Fruit fly (Drosophila melanogaster) whole organism, embryonic: ENCODE results near the gene e.
A peak's percentile ranks its signal among the peaks of the same experiment; 100 is the strongest.

Source experiments
- Atf-2 ChIP-seq: fragments of 200-800 bp; sonication (Bioruptor generic); optimal IDR thresholded peaks from 2 replicates; lab custom pipeline; 2016; ENCODE audit warnings: missing biosample characterization, missing genetic modification characterization
- Atf6 ChIP-seq: fragments of 200-800 bp; sonication (Bioruptor generic); IDR thresholded peaks from 2 replicates; pipeline ENCODE4 v1.3.6; 2022; ENCODE audit warnings: missing biosample characterization, missing genetic modification characterization
- Bgb ChIP-seq: fragments of 200-800 bp; sonication (Bioruptor generic); IDR thresholded peaks from 2 replicates; pipeline ENCODE4 v1.3.6; 2022; ENCODE audit warnings: missing biosample characterization, missing genetic modification characterization; ENCODE audit not compliant: partially characterized antibody
- CG10462 ChIP-seq: fragments of 200-800 bp; sonication (Bioruptor generic); optimal IDR thresholded peaks from 2 replicates; lab custom pipeline; 2016; ENCODE audit warnings: missing biosample characterization, missing genetic modification characterization
- CG13424 ChIP-seq: fragments of 200-800 bp; sonication (Bioruptor generic); optimal IDR thresholded peaks from 2 replicates; lab custom pipeline; 2019; ENCODE audit warnings: missing biosample characterization, mild to moderate bottlenecking, missing genetic modification characterization, moderate library complexity
- CG14860 ChIP-seq: fragments of 200-800 bp; sonication (Bioruptor generic); IDR thresholded peaks from 3 replicates; pipeline ENCODE4 v1.3.6; 2022; ENCODE audit warnings: missing biosample characterization, missing genetic modification characterization; ENCODE audit not compliant: partially characterized antibody
- CG17829 ChIP-seq: fragments of 200-800 bp; optimal IDR thresholded peaks from 2 replicates; lab custom pipeline; 2019; ENCODE audit warnings: missing biosample characterization, mild to moderate bottlenecking, missing genetic modification characterization, moderate library complexity
- CG2875 ChIP-seq: fragments of 200-800 bp; sonication (Bioruptor generic); optimal IDR thresholded peaks from 2 replicates; lab custom pipeline; 2017; ENCODE audit warnings: missing biosample characterization, mild to moderate bottlenecking, missing genetic modification characterization, missing genetic modification reagents
- CG30020 ChIP-seq: fragments of 200-800 bp; optimal IDR thresholded peaks from 2 replicates; lab custom pipeline; 2019; ENCODE audit warnings: missing biosample characterization, mild to moderate bottlenecking, missing genetic modification characterization, moderate library complexity
- CG31224 ChIP-seq: fragments of 200-800 bp; sonication (Bioruptor generic); IDR thresholded peaks from 2 replicates; pipeline ENCODE4 v1.3.6; 2022; ENCODE audit warnings: missing biosample characterization, missing genetic modification characterization
- CG32532 ChIP-seq: fragments of 200-800 bp; sonication (Bioruptor generic); IDR thresholded peaks from 2 replicates; pipeline ENCODE4 v1.3.6; 2022; ENCODE audit warnings: missing biosample characterization, missing genetic modification characterization
- CG33557 ChIP-seq: fragments of 200-800 bp; sonication (Bioruptor generic); optimal IDR thresholded peaks from 2 replicates; lab custom pipeline; 2019; ENCODE audit warnings: missing biosample characterization, mild to moderate bottlenecking, missing genetic modification characterization, moderate library complexity
- CG3407 ChIP-seq: fragments of 200-800 bp; sonication (Bioruptor generic); optimal IDR thresholded peaks from 2 replicates; lab custom pipeline; 2018; ENCODE audit warnings: missing biosample characterization, mild to moderate bottlenecking, missing genetic modification characterization
- CG3995 ChIP-seq: fragments of 200-800 bp; sonication (Bioruptor generic); optimal IDR thresholded peaks from 3 replicates; lab custom pipeline; 2016; ENCODE audit warnings: missing biosample characterization, missing genetic modification characterization
- CG4360 ChIP-seq: fragments of 200-800 bp; sonication (Bioruptor generic); IDR thresholded peaks from 2 replicates; pipeline ENCODE4 v1.3.6; 2022; ENCODE audit warnings: missing biosample characterization, missing genetic modification characterization
- CG5180 ChIP-seq: fragments of 200-800 bp; sonication (Bioruptor generic); optimal IDR thresholded peaks from 3 replicates; lab custom pipeline; 2017; ENCODE audit warnings: missing biosample characterization, missing genetic modification characterization, mild to moderate bottlenecking, moderate library complexity, missing genetic modification reagents
- CG9876 ChIP-seq: fragments of 200-800 bp; sonication (Bioruptor generic); optimal IDR thresholded peaks from 2 replicates; lab custom pipeline; 2016; ENCODE audit warnings: missing biosample characterization, missing genetic modification characterization
- Camta ChIP-seq: fragments of 200-800 bp; sonication (Bioruptor generic); optimal IDR thresholded peaks from 2 replicates; lab custom pipeline; 2016; ENCODE audit warnings: missing biosample characterization, missing genetic modification characterization
- HmgD ChIP-seq: fragments of 200-800 bp; sonication (Bioruptor generic); optimal IDR thresholded peaks from 3 replicates; lab custom pipeline; 2016; ENCODE audit warnings: missing biosample characterization, missing genetic modification characterization
- Hmr ChIP-seq: fragments of 200-800 bp; sonication (Bioruptor generic); optimal IDR thresholded peaks from 3 replicates; lab custom pipeline; 2017; ENCODE audit warnings: mild to moderate bottlenecking, missing biosample characterization, missing genetic modification reagents, missing genetic modification characterization
- Hr39 ChIP-seq: fragments of >200 bp; optimal IDR thresholded peaks from 2 replicates; lab custom pipeline; 2017
- Hsf ChIP-seq: fragments of 200-800 bp; sonication (Bioruptor generic); optimal IDR thresholded peaks from 3 replicates; lab custom pipeline; 2016; ENCODE audit warnings: missing biosample characterization, missing genetic modification characterization
- Lpt ChIP-seq: fragments of >200 bp; optimal IDR thresholded peaks from 2 replicates; lab custom pipeline; 2018; ENCODE audit warnings: missing biosample characterization, missing genetic modification characterization
- MESR4 ChIP-seq: fragments of 200-800 bp; sonication (Bioruptor generic); optimal IDR thresholded peaks from 2 replicates; lab custom pipeline; 2018; ENCODE audit warnings: missing biosample characterization, mild to moderate bottlenecking, missing genetic modification characterization, moderate library complexity
- Ravus ChIP-seq: fragments of 200-800 bp; sonication (Bioruptor generic); IDR thresholded peaks from 2 replicates; pipeline ENCODE4 v1.3.6; 2022; ENCODE audit warnings: missing biosample characterization, missing genetic modification characterization
- Trl ChIP-seq, 3 experiments: fragments of >200 bp in 2 of 3; fragments of 200-800 bp in 1 of 3; sonication (Bioruptor generic) in 1 of 3; optimal IDR thresholded peaks; 2 replicates in 1 of 3; 3 replicates in 2 of 3; lab custom pipeline; 2016 to 2017; ENCODE audit warnings: missing biosample characterization in 1 of 3, missing genetic modification characterization in 1 of 3
- Xbp1 ChIP-seq: fragments of 200-800 bp; sonication (Bioruptor generic); optimal IDR thresholded peaks from 3 replicates; lab custom pipeline; 2016; ENCODE audit warnings: missing biosample characterization, mild to moderate bottlenecking, missing genetic modification characterization
- bigmax ChIP-seq: fragments of 200-800 bp; sonication (Bioruptor generic); optimal IDR thresholded peaks from 2 replicates; lab custom pipeline; 2018; ENCODE audit warnings: missing biosample characterization, mild to moderate bottlenecking, missing genetic modification characterization
- btn ChIP-seq: fragments of 200-800 bp; sonication (Bioruptor generic); optimal IDR thresholded peaks from 2 replicates; lab custom pipeline; 2016; ENCODE audit warnings: missing biosample characterization, missing genetic modification characterization
- dm ChIP-seq: fragments of 200-800 bp; sonication (Bioruptor generic); optimal IDR thresholded peaks from 3 replicates; lab custom pipeline; 2016; ENCODE audit warnings: missing biosample characterization, missing genetic modification characterization
- dysf ChIP-seq: fragments of 200-800 bp; sonication (Bioruptor generic); IDR thresholded peaks from 3 replicates; pipeline ENCODE4 v1.3.6; 2022; ENCODE audit warnings: missing biosample characterization, missing genetic modification characterization
- gcm2 ChIP-seq: fragments of 200-800 bp; sonication (Bioruptor generic); optimal IDR thresholded peaks from 2 replicates; lab custom pipeline; 2016; ENCODE audit warnings: missing biosample characterization, missing genetic modification characterization
- jumu ChIP-seq: fragments of 200-800 bp; sonication (Bioruptor generic); optimal IDR thresholded peaks from 3 replicates; lab custom pipeline; 2016; ENCODE audit warnings: missing biosample characterization, missing genetic modification characterization
- lbe ChIP-seq: fragments of 200-800 bp; sonication (Bioruptor generic); optimal IDR thresholded peaks from 2 replicates; lab custom pipeline; 2016; ENCODE audit warnings: missing biosample characterization, mild to moderate bottlenecking, missing genetic modification characterization
- lov ChIP-seq, 2 experiments: fragments of 200-800 bp in 1 of 2; fragments of >200 bp in 1 of 2; sonication (Bioruptor generic) in 1 of 2; IDR thresholded peaks in 1 of 2; optimal IDR thresholded peaks in 1 of 2; 2 replicates in 1 of 2; 3 replicates in 1 of 2; pipeline versions ENCODE4 v1.3.6 to Lab custom; 2017 to 2022; ENCODE audit warnings: missing biosample characterization in 1 of 2, missing genetic modification characterization in 1 of 2
- nom ChIP-seq: fragments of 200-800 bp; sonication (Bioruptor generic); optimal IDR thresholded peaks from 2 replicates; lab custom pipeline; 2017; ENCODE audit warnings: missing biosample characterization, missing genetic modification characterization, mild to moderate bottlenecking, moderate library complexity, missing genetic modification reagents
- onecut ChIP-seq: fragments of 200-800 bp; sonication (Bioruptor generic); IDR thresholded peaks from 2 replicates; pipeline ENCODE4 v1.3.6; 2022; ENCODE audit warnings: missing biosample characterization, missing genetic modification characterization
- pan ChIP-seq, 4 experiments: fragments of >200 bp in 3 of 4; fragments of 200-800 bp in 1 of 4; sonication (Bioruptor generic) in 1 of 4; optimal IDR thresholded peaks in 3 of 4; IDR thresholded peaks in 1 of 4; 2 replicates each; pipeline versions ENCODE4 v1.3.6 to Lab custom; 2017 to 2022; ENCODE audit warnings: missing biosample characterization in 2 of 4, missing genetic modification characterization in 2 of 4, mixed read lengths in 1 of 4
- phol ChIP-seq: fragments of 200-800 bp; sonication (Bioruptor generic); optimal IDR thresholded peaks from 3 replicates; lab custom pipeline; 2018; ENCODE audit warnings: missing biosample characterization, mild to moderate bottlenecking, missing genetic modification characterization, moderate library complexity
- pnt ChIP-seq: fragments of 200-800 bp; sonication (Bioruptor generic); optimal IDR thresholded peaks from 3 replicates; lab custom pipeline; 2016; ENCODE audit warnings: missing biosample characterization, missing genetic modification characterization
- psq ChIP-seq: fragments of 200-800 bp; sonication (Bioruptor generic); optimal IDR thresholded peaks from 2 replicates; lab custom pipeline; 2017; ENCODE audit warnings: missing biosample characterization, missing genetic modification characterization
- pum ChIP-seq: fragments of 200-800 bp; sonication (Bioruptor generic); optimal IDR thresholded peaks from 2 replicates; lab custom pipeline; 2016; ENCODE audit warnings: missing biosample characterization, missing genetic modification characterization
- run ChIP-seq: fragments of 200-800 bp; sonication (Bioruptor generic); optimal IDR thresholded peaks from 3 replicates; lab custom pipeline; 2018; ENCODE audit warnings: missing biosample characterization, mild to moderate bottlenecking, missing genetic modification characterization
- shn ChIP-seq: fragments of 200-800 bp; sonication (Bioruptor generic); optimal IDR thresholded peaks from 3 replicates; lab custom pipeline; 2016; ENCODE audit warnings: missing biosample characterization, missing genetic modification characterization
- ssp ChIP-seq: fragments of 200-800 bp; sonication (Bioruptor generic); IDR thresholded peaks from 2 replicates; pipeline ENCODE4 v1.3.6; 2022; ENCODE audit warnings: missing biosample characterization, missing genetic modification characterization
- tgo ChIP-seq: fragments of 200-800 bp; sonication (Bioruptor generic); IDR thresholded peaks from 3 replicates; pipeline ENCODE4 v1.3.6; 2022; ENCODE audit warnings: missing biosample characterization, missing genetic modification characterization
- toy ChIP-seq: fragments of 200-800 bp; sonication (Bioruptor generic); IDR thresholded peaks from 2 replicates; pipeline ENCODE4 v1.3.6; 2022; ENCODE audit warnings: missing biosample characterization, missing genetic modification characterization
- ttk ChIP-seq: fragments of 200-800 bp; sonication (Bioruptor generic); IDR thresholded peaks from 2 replicates; pipeline ENCODE4 v2.1.2; 2022; ENCODE audit warnings: missing biosample characterization, missing genetic modification characterization
- unpg ChIP-seq: fragments of 200-800 bp; sonication (Bioruptor generic); optimal IDR thresholded peaks from 3 replicates; lab custom pipeline; 2018; ENCODE audit warnings: missing biosample characterization, mild to moderate bottlenecking, missing genetic modification characterization, moderate library complexity

Gene e

dm6 chr3R:21204500-21205167 lies 32.3 kb downstream of the e start (continued):
- peak; percentile 51; the same call in 1 of the 2 replicates for TF ChIP-seq Atf6
- TF ChIP-seq unpg (GFP tag; lab: Kevin White, UChicago), result peak; percentile 87
- TF ChIP-seq Ravus (GFP tag; lab: Robert Waterston, UW), result no peak
- TF ChIP-seq Bgb (GFP tag; lab: Robert Waterston, UW), result peak; percentile 58; the same call in 1 of the 2 replicates
- peak; percentile 77 for TF ChIP-seq tgo
- TF ChIP-seq CG3995, result peak; percentile 18
- TF ChIP-seq phol (tag; lab: Kevin White, UChicago), result peak; percentile 93
- TF ChIP-seq CG14860 (GFP tag; lab: Robert Waterston, UW), result no peak
- no peak for TF ChIP-seq pan (optimal IDR thresholded peaks at IDR 0.05; lab: Kevin White, UChicago)
- TF ChIP-seq pan (GFP tag; optimal IDR thresholded peaks at IDR 0.05 in 1 of 2, IDR thresholded peaks at IDR 0.05 in 1 of 2), result peak in 1 of 2 experiments; percentile 86
- peak; percentile 82 for TF ChIP-seq CG3407 (GFP tag; lab: Kevin White, UChicago)
- TF ChIP-seq CG32532 (GFP tag; lab: Robert Waterston, UW), result no peak; the same call in 1 of the 2 replicates
- peak; percentile 63 for TF ChIP-seq CG10462
- no peak for TF ChIP-seq toy (GFP tag; lab: Robert Waterston, UW)
- peak; percentile 89 for TF ChIP-seq pnt (GFP tag; lab: Kevin White, UChicago)
- peak; percentile 65 for TF ChIP-seq onecut (GFP tag; lab: Robert Waterston, UW)
- TF ChIP-seq Hsf (GFP tag; lab: Kevin White, UChicago), result peak; percentile 89
- TF ChIP-seq jumu (GFP tag; lab: Kevin White, UChicago), result peak; percentile 85
- TF ChIP-seq CG30020 (tag; lab: Kevin White, UChicago), result peak; percentile 25
- peak; percentile 87 for TF ChIP-seq dysf (GFP tag; lab: Robert Waterston, UW)
- TF ChIP-seq CG4360 (GFP tag; lab: Robert Waterston, UW), result no peak
- TF ChIP-seq psq (GFP tag; lab: Kevin White, UChicago), result peak; percentile 27
- TF ChIP-seq ssp (GFP tag; lab: Robert Waterston, UW), result peak; percentile 67
- peak; percentile 55 for TF ChIP-seq CG5180 (GFP tag; lab: Kevin White, UChicago)
- no peak for TF ChIP-seq lov (optimal IDR thresholded peaks at IDR 0.05; lab: Kevin White, UChicago)
- TF ChIP-seq lov (GFP tag; IDR thresholded peaks at IDR 0.05; lab: Robert Waterston, UW), result no peak
- peak; percentile 78 for TF ChIP-seq CG2875 (GFP tag; lab: Kevin White, UChicago)
- TF ChIP-seq Trl (optimal IDR thresholded peaks at IDR 0.05; lab: Kevin White, UChicago), result peak; percentile 81 to 92
- peak; percentile 35 for TF ChIP-seq Trl (GFP tag; optimal IDR thresholded peaks at IDR 0.05; lab: Kevin White, UChicago)
- TF ChIP-seq CG13424 (tag; lab: Kevin White, UChicago), result peak; percentile 90
- peak; percentile 78 for TF ChIP-seq ttk
- TF ChIP-seq dm, result peak; percentile 81
- TF ChIP-seq pum (GFP tag; lab: Kevin White, UChicago), result peak; percentile 82
- TF ChIP-seq CG17829, result peak; percentile 89
- TF ChIP-seq Camta (GFP tag; lab: Kevin White, UChicago), result peak; percentile 88
- no peak for TF ChIP-seq bigmax (GFP tag; lab: Kevin White, UChicago)
- no peak for TF ChIP-seq lbe (GFP tag; lab: Kevin White, UChicago)
- TF ChIP-seq Lpt, result no peak
- TF ChIP-seq Atf-2 (GFP tag; lab: Kevin White, UChicago), result peak; percentile 76
- TF ChIP-seq shn, result peak; percentile 85
- TF ChIP-seq btn, result peak; percentile 76
- peak; percentile 32 for TF ChIP-seq CG33557 (GFP tag; lab: Kevin White, UChicago)
- TF ChIP-seq MESR4, result peak; percentile 4
- peak; percentile 9 for TF ChIP-seq nom (GFP tag; lab: Kevin White, UChicago)
- TF ChIP-seq CG9876, result peak; percentile 51
- TF ChIP-seq Hr39, result no peak
- TF ChIP-seq Xbp1, result peak; percentile 86
- peak; percentile 83 for TF ChIP-seq gcm2 (GFP tag; lab: Kevin White, UChicago)
- TF ChIP-seq CG31224, result peak; percentile 30; the same call in 1 of the 2 replicates
- no peak for TF ChIP-seq HmgD (GFP tag; lab: Kevin White, UChicago)
- peak; percentile 70 for TF ChIP-seq Hmr
- peak; percentile 88 for TF ChIP-seq run (tag; lab: Kevin White, UChicago)
